Worm (Caenorhabditis elegans) whole organism, L3 larva: ENCODE data around the gene unc-18.

ENCODE experiments used
- R02D3.7 ChIP-seq: fragments of 150-350 bp; optimal IDR thresholded peaks from 2 replicates; lab custom pipeline; 2014; ENCODE audit warnings: missing biosample characterization, missing genetic modification characterization
- ZK546.5 ChIP-seq: sonication (generic microtip); optimal IDR thresholded peaks from 2 replicates; lab custom pipeline; 2017; ENCODE audit warnings: missing biosample characterization, missing genetic modification characterization
- aly-2 ChIP-seq: fragments of 150-350 bp; optimal IDR thresholded peaks from 2 replicates; lab custom pipeline; 2014; ENCODE audit warnings: missing biosample characterization, missing genetic modification characterization
- ceh-16 ChIP-seq: sonication (generic microtip); optimal IDR thresholded peaks from 2 replicates; lab custom pipeline; 2017; ENCODE audit warnings: missing biosample characterization, missing genetic modification characterization
- ceh-28 ChIP-seq: fragments of 150-350 bp; optimal IDR thresholded peaks from 2 replicates; lab custom pipeline; 2014; ENCODE audit warnings: missing biosample characterization, missing genetic modification reagents, missing genetic modification characterization
- ceh-9 ChIP-seq: sonication (generic microtip); optimal IDR thresholded peaks from 2 replicates; lab custom pipeline; 2018; ENCODE audit warnings: missing biosample characterization, missing genetic modification characterization
- daf-12 ChIP-seq: fragments of 150-350 bp; optimal IDR thresholded peaks from 2 replicates; lab custom pipeline; 2014; ENCODE audit warnings: missing biosample characterization, missing genetic modification reagents, missing genetic modification characterization
- egl-5 ChIP-seq: fragments of 150-350 bp; optimal IDR thresholded peaks from 2 replicates; lab custom pipeline; 2017; ENCODE audit warnings: missing biosample characterization, missing genetic modification reagents, missing genetic modification characterization, inconsistent platforms
- elt-1 ChIP-seq: fragments of 150-350 bp; optimal IDR thresholded peaks from 2 replicates; lab custom pipeline; 2014; ENCODE audit warnings: missing biosample characterization, missing genetic modification characterization
- elt-2 ChIP-seq: sonication (generic microtip); optimal IDR thresholded peaks from 2 replicates; lab custom pipeline; 2016; ENCODE audit warnings: missing genetic modification reagents, mild to moderate bottlenecking, missing genetic modification characterization, missing compliant biosample characterization
- eor-1 ChIP-seq, 2 experiments: fragments of 150-350 bp; optimal IDR thresholded peaks; 2 replicates each; lab custom pipeline; 2014 to 2018; ENCODE audit warnings: missing biosample characterization in 2 of 2, missing genetic modification characterization in 2 of 2
- fkh-10 ChIP-seq: sonication (generic microtip); optimal IDR thresholded peaks from 2 replicates; lab custom pipeline; 2017; ENCODE audit warnings: missing biosample characterization, missing genetic modification reagents, missing genetic modification characterization
- fkh-2 ChIP-seq: fragments of 150-350 bp; optimal IDR thresholded peaks from 2 replicates; lab custom pipeline; 2014; ENCODE audit warnings: missing biosample characterization, missing genetic modification reagents, missing genetic modification characterization
- fos-1 ChIP-seq: fragments of 150-350 bp; optimal IDR thresholded peaks from 2 replicates; lab custom pipeline; 2014; ENCODE audit warnings: missing biosample characterization, missing genetic modification characterization
- hmg-11 ChIP-seq: sonication (generic microtip); optimal IDR thresholded peaks from 2 replicates; lab custom pipeline; 2016; ENCODE audit warnings: missing genetic modification characterization, missing compliant biosample characterization
- lin-15B ChIP-seq: fragments of 150-350 bp; optimal IDR thresholded peaks from 2 replicates; lab custom pipeline; 2014; ENCODE audit warnings: missing biosample characterization, missing genetic modification characterization
- lsy-12 ChIP-seq: sonication (generic microtip); optimal IDR thresholded peaks from 2 replicates; lab custom pipeline; 2016; ENCODE audit warnings: mild to moderate bottlenecking, missing genetic modification characterization, missing compliant biosample characterization
- mml-1 ChIP-seq: fragments of 150-350 bp; sonication (generic microtip); optimal IDR thresholded peaks from 3 replicates; lab custom pipeline; 2014; ENCODE audit warnings: missing biosample characterization, missing genetic modification characterization
- nfya-1 ChIP-seq: sonication (generic microtip); optimal IDR thresholded peaks from 2 replicates; lab custom pipeline; 2017; ENCODE audit warnings: missing genetic modification characterization, mild to moderate bottlenecking, missing compliant biosample characterization, antibody characterized with exemption, moderate library complexity; ENCODE audit not compliant: insufficient read depth
- nhr-12 ChIP-seq: fragments of 150-350 bp; optimal IDR thresholded peaks from 2 replicates; lab custom pipeline; 2014; ENCODE audit warnings: missing biosample characterization, missing genetic modification characterization
- nhr-23 ChIP-seq: fragments of 150-350 bp; optimal IDR thresholded peaks from 2 replicates; lab custom pipeline; 2014; ENCODE audit warnings: missing biosample characterization, missing genetic modification reagents, missing genetic modification characterization
- nhr-237 ChIP-seq: fragments of 150-350 bp; optimal IDR thresholded peaks from 2 replicates; lab custom pipeline; 2014; ENCODE audit warnings: missing biosample characterization, missing genetic modification characterization
- nhr-28 ChIP-seq: fragments of 150-350 bp; optimal IDR thresholded peaks from 2 replicates; lab custom pipeline; 2014; ENCODE audit warnings: missing biosample characterization, missing genetic modification characterization
- nhr-76 ChIP-seq: fragments of 150-350 bp; sonication (generic microtip); optimal IDR thresholded peaks from 5 replicates; lab custom pipeline; 2014; ENCODE audit warnings: missing biosample characterization, missing genetic modification characterization
- nhr-77 ChIP-seq: fragments of 150-350 bp; optimal IDR thresholded peaks from 2 replicates; lab custom pipeline; 2014; ENCODE audit warnings: missing biosample characterization, missing genetic modification characterization
- pha-4 ChIP-seq: fragments of 150-350 bp; optimal IDR thresholded peaks from 2 replicates; lab custom pipeline; 2014; ENCODE audit warnings: missing biosample characterization, missing genetic modification reagents, missing genetic modification characterization
- sea-2 ChIP-seq: fragments of 150-350 bp; sonication (generic microtip); optimal IDR thresholded peaks from 4 replicates; lab custom pipeline; 2014; ENCODE audit warnings: missing biosample characterization, missing genetic modification reagents, missing genetic modification characterization
- snpc-4 ChIP-seq: fragments of 150-350 bp; optimal IDR thresholded peaks from 2 replicates; lab custom pipeline; 2014; ENCODE audit warnings: missing biosample characterization, missing genetic modification characterization
- tbx-2 ChIP-seq: sonication (generic microtip); optimal IDR thresholded peaks from 2 replicates; lab custom pipeline; 2016; ENCODE audit warnings: mild to moderate bottlenecking, missing genetic modification characterization, missing compliant biosample characterization
- unc-39 ChIP-seq: sonication (generic microtip); optimal IDR thresholded peaks from 4 replicates; lab custom pipeline; 2017; ENCODE audit warnings: missing biosample characterization, missing genetic modification characterization
- unc-62 ChIP-seq: fragments of 150-350 bp; sonication (generic microtip); optimal IDR thresholded peaks from 4 replicates; lab custom pipeline; 2014; ENCODE audit warnings: missing biosample characterization, missing genetic modification reagents, missing genetic modification characterization
- ztf-11 ChIP-seq: fragments of 150-350 bp; optimal IDR thresholded peaks from 2 replicates; lab custom pipeline; 2014; ENCODE audit warnings: missing biosample characterization, missing genetic modification characterization
- ztf-4 ChIP-seq: fragments of 150-350 bp; optimal IDR thresholded peaks from 2 replicates; lab custom pipeline; 2014; ENCODE audit warnings: missing biosample characterization, missing genetic modification characterization

Gene unc-18

DNA sequence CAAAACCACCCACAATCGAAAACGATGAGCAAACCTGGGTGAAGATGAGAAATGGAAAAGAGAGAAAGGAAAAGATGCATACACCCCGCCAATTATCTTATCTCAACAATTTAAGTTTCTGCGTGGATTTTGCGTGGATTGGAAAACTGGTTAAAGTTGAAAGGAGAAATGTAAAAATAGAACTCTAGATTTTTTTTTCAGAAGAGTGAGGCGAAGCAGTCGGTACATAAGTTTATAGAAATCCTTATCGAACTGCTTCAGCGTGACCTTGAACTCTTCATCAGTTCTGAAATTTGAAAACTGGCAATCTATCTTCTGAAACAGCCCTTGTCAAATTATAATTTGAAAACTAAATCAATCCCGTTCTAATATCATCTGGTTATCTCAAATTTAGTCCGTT is 6.4 kb downstream of the unc-18 start, which contains the start of gene clik-2:
TSS of gene clik-2 (minus strand) at position 101 of the 400 bp plus-strand sequence.
- TF ChIP-seq aly-2 (no peak), nhr-28 (tag; lab: Kevin White, UChicago) (no peak), nhr-77 (tag; lab: Kevin White, UChicago) (no peak), ztf-4 (tag; lab: Kevin White, UChicago) (no peak), sea-2 (GFP tag; lab: Kevin White, UChicago) (no peak), tbx-2 (tag; lab: Kevin White, UChicago) (no peak), snpc-4 (tag; lab: Kevin White, UChicago) (no peak), lsy-12 (tag; lab: Kevin White, UChicago) (no peak), mml-1 (tag; lab: Kevin White, UChicago) (no peak), nhr-76 (tag; lab: Kevin White, UChicago) (no peak), daf-12 (tag; lab: Kevin White, UChicago) (no peak), unc-62 (GFP tag; lab: Kevin White, UChicago) (no peak), hmg-11 (tag; lab: Kevin White, UChicago) (no peak), elt-1 (tag; lab: Kevin White, UChicago) (no peak), lin-15B (tag; lab: Kevin White, UChicago) (no peak)

DNA sequence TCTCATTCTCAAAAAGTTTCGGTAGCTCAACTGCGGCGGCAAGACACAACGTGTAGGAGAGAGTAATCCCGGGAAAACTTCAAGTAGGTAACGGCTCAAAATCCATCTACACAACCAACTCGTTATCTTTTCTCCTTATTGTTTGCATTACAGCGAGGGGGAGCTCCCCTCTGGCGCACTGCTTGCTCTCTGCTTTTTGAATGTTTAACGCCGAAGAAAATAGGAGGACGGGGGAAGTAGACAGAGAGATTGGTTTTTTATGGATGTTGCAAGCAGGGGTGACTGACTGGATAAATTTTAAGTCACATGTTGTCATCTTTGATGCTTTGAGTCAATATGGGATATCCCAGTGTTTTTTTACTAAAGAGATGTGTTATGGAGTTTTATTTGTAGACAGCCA is 6.9 kb downstream of the unc-18 start:
- peak; percentile 61 for TF ChIP-seq pha-4 (tag; lab: Kevin White, UChicago)
- TF ChIP-seq hmg-11 (tag; lab: Kevin White, UChicago), result no peak
- no peak for TF ChIP-seq nhr-23 (tag; lab: Kevin White, UChicago)
- no peak for TF ChIP-seq eor-1 (tag; optimal IDR thresholded peaks at IDR 0.05; lab: Kevin White, UChicago)
- no peak for TF ChIP-seq fkh-2 (tag; lab: Kevin White, UChicago)
- TF ChIP-seq lsy-12 (tag; lab: Kevin White, UChicago), result no peak
- no peak for TF ChIP-seq elt-2 (tag; lab: Kevin White, UChicago)
- no peak for TF ChIP-seq elt-1 (tag; lab: Kevin White, UChicago)

DNA sequence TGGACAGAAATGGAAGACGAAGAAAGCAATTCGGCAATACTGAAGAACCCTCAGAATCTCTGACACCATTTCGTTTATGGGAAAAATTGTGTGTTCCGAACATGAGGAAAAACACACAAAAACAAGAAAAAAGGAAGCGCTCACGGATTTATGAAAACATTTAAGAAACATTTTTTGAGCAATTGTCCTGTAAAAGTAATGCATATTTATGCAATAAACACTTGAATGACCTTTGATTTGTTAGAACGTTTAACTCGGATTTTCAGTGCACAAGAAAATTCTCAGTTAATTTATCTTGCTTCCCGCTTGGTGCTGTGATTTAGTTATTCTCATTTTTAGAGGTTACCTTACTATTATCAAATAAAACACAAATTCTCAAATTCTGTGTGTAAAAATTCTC is 21.2 kb downstream of the unc-18 start:
- TF ChIP-seq ZK546.5, result no peak
- TF ChIP-seq tbx-2 (tag; lab: Kevin White, UChicago), result no peak
- no peak for TF ChIP-seq ceh-9
- TF ChIP-seq, all 47 proteins: peak for 0

DNA sequence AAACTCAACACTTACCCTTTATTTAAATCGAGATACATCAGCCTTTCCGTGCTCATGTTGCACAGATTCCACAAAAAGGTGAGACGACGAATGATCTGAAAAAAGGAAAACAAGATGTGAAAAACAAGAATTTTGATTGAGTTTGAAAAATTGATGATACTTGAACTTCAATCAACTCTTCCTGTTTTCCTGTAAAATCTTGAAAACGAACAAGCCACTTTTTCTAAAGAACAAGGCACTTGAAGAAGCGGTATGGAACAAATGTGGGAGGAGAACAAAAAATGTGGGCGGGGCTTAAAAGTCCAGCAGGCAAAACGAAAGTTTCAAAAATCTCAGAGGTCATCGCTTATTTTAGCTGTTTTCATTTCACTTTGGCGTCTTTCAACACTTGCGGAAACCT is 24.3 kb downstream of the unc-18 start, which contains the start of gene kvs-1:
TSS of gene kvs-1 (minus strand) at position 101 of the 400 bp plus-strand sequence.
- TF ChIP-seq ztf-11 (tag; lab: Kevin White, UChicago), result no peak
- no peak for TF ChIP-seq R02D3.7 (tag; lab: Kevin White, UChicago)

DNA sequence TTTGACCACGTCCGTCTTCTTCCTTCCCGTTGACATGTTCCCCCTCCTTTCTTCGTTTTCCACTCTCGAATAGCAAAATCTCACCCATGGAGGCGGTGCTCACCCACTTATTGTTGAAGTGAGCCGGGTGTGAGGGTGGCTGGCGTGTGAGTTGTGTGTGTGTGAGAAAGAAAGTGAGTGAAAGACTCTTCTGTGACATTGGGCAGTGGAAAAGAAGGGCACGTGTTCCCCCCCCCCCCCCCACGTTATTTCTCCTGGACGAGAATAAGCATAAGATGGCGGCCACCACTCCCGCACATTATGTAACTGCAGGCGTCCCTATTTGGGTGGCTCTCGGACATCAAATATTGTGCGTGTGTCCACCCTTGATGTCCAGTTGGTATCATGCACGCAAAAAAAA is 27.5 kb downstream of the unc-18 start:
- TF ChIP-seq nhr-12, result no peak
- TF ChIP-seq lsy-12 (tag; lab: Kevin White, UChicago), result no peak
- TF ChIP-seq mml-1 (tag; lab: Kevin White, UChicago), result no peak
- TF ChIP-seq fos-1 (tag; lab: Kevin White, UChicago), result no peak
- TF ChIP-seq egl-5 (tag; lab: Kevin White, UChicago), result no peak
- no peak for TF ChIP-seq unc-39 (tag; lab: Kevin White, UChicago)
- no peak for TF ChIP-seq nhr-77 (tag; lab: Kevin White, UChicago)
- no peak for TF ChIP-seq sea-2 (GFP tag; lab: Kevin White, UChicago)
- no peak for TF ChIP-seq aly-2
- TF ChIP-seq fkh-10, result no peak
- no peak for TF ChIP-seq ceh-9
- TF ChIP-seq pha-4 (tag; lab: Kevin White, UChicago), result no peak
- TF ChIP-seq ceh-28, result no peak

DNA sequence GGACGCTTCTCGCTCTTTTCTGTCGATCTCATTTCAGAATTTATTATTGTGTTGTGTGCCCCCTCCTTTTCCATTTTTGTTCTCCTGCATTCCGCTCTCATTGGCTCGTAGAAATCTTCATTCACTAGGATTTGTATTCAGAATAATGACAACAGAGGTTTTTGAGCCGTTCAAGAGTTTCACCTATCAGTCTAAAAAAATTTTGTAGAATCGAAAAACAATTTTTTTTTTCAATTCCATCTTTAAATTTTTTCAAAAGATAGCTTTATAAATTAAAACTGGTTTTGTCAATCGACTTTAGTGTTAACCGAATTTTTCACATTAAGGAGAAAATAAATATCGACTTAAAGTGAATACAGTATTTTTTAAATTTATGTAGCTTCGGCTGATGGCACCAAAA is 27.9 kb downstream of the unc-18 start, which contains the start of gene K09F5.4:
TSS of gene K09F5.4 (minus strand) at position 101 of the 400 bp plus-strand sequence.
- TF ChIP-seq ceh-16, result no peak
- TF ChIP-seq nfya-1 (tag; lab: Kevin White, UChicago), result no peak
- no peak for TF ChIP-seq nhr-237 (tag; lab: Kevin White, UChicago)
- TF ChIP-seq mml-1 (tag; lab: Kevin White, UChicago), result no peak
- TF ChIP-seq ceh-28, result no peak
